Worm (Caenorhabditis elegans) whole organism, late embryonic: ENCODE data around the gene zzz-1.

Source experiments
- K02D7.2 ChIP-seq: sonication (generic microtip); optimal IDR thresholded peaks from 2 replicates; lab custom pipeline; 2017; ENCODE audit warnings: mild to moderate bottlenecking, missing genetic modification characterization, missing compliant biosample characterization
- ama-1 ChIP-seq: fragments of 150-350 bp; optimal IDR thresholded peaks from 2 replicates; lab custom pipeline; 2014
- ceh-18 ChIP-seq: sonication (generic microtip); optimal IDR thresholded peaks from 2 replicates; lab custom pipeline; 2016; ENCODE audit warnings: missing genetic modification characterization, missing compliant biosample characterization
- ceh-22 ChIP-seq: sonication (generic microtip); optimal IDR thresholded peaks from 2 replicates; lab custom pipeline; 2017; ENCODE audit warnings: missing biosample characterization, missing genetic modification characterization
- ceh-24 ChIP-seq: sonication (generic microtip); optimal IDR thresholded peaks from 2 replicates; lab custom pipeline; 2016; ENCODE audit warnings: mild to moderate bottlenecking, missing genetic modification characterization, missing compliant biosample characterization
- elt-2 ChIP-seq: sonication (generic microtip); optimal IDR thresholded peaks from 2 replicates; lab custom pipeline; 2016; ENCODE audit warnings: missing genetic modification reagents, missing genetic modification characterization, missing compliant biosample characterization
- fax-1 ChIP-seq: sonication (generic microtip); optimal IDR thresholded peaks from 2 replicates; lab custom pipeline; 2016; ENCODE audit warnings: missing genotype, missing genetic modification characterization, missing compliant biosample characterization
- fkh-10 ChIP-seq: fragments of 150-350 bp; optimal IDR thresholded peaks from 2 replicates; lab custom pipeline; 2014; ENCODE audit warnings: missing biosample characterization, missing genetic modification reagents, missing genetic modification characterization
- lin-11 ChIP-seq: fragments of 200-800 bp; sonication (Bioruptor generic); optimal IDR thresholded peaks from 2 replicates; lab custom pipeline; 2018; ENCODE audit warnings: mild to moderate bottlenecking, missing genetic modification characterization, missing compliant biosample characterization
- nfya-1 ChIP-seq: sonication (generic microtip); optimal IDR thresholded peaks from 2 replicates; lab custom pipeline; 2017; ENCODE audit warnings: missing genetic modification characterization, mild to moderate bottlenecking, missing compliant biosample characterization, antibody characterized with exemption, moderate library complexity
- nhr-11 ChIP-seq: fragments of 150-350 bp; optimal IDR thresholded peaks from 2 replicates; lab custom pipeline; 2014; ENCODE audit warnings: missing biosample characterization, missing genetic modification characterization
- pha-4 ChIP-seq: fragments of 150-350 bp; optimal IDR thresholded peaks from 2 replicates; lab custom pipeline; 2018; ENCODE audit warnings: missing biosample characterization, missing genetic modification reagents, missing genetic modification characterization
- unc-55 ChIP-seq: sonication (generic microtip); optimal IDR thresholded peaks from 2 replicates; lab custom pipeline; 2017; ENCODE audit warnings: missing biosample characterization, missing genetic modification reagents, missing genetic modification characterization

DNA sequence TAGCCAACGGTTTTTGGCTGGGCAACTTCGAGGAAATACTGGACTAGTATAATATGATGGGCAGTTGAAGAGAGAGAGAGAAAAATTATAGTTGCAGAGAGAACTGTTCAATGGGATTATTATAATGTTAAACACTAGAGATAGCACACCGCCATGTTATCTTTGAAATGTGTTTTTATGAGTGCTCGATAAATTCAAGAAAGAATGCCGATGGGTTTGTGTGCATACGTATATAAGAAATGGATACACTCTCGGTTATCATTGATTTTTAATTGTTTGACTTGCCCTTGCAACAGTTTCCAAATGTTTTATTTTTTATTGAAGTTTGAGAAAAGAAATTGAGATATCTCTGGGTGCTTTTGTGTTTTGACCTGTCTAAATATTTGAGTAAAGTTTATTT lies 27.7 kb upstream of the zzz-1 start, which contains the start of gene F17C11.12:
- TF ChIP-seq unc-55 (GFP tag; lab: Kevin White, UChicago) (no peak), pha-4 (tag; lab: Kevin White, UChicago) (no peak), fax-1 (tag; lab: Kevin White, UChicago) (no peak), ama-1 (lab: Kevin White, UChicago) (no peak), lin-11 (tag; lab: Kevin White, UChicago) (no peak), ceh-24 (no peak), ceh-18 (tag; lab: Kevin White, UChicago) (no peak), K02D7.2 (tag; lab: Kevin White, UChicago) (no peak), ceh-22 (tag; lab: Kevin White, UChicago) (no peak), nfya-1 (tag; lab: Kevin White, UChicago) (no peak), nhr-11 (no peak), elt-2 (tag; lab: Kevin White, UChicago) (peak; percentile 44), fkh-10 (GFP tag; lab: Kevin White, UChicago) (no peak)
